Fruit fly (Drosophila melanogaster) whole organism, embryonic: ENCODE measurements around the gene CG18130.
A peak's percentile ranks its signal among the peaks of the same experiment; 100 is the strongest.

ENCODE experiments used
- ATbp ChIP-seq: fragments of 200-800 bp; sonication (Bioruptor generic); optimal IDR thresholded peaks from 2 replicates; lab custom pipeline; 2017; ENCODE audit warnings: missing biosample characterization, mild to moderate bottlenecking, missing genetic modification characterization, missing genetic modification reagents
- Adf1 ChIP-seq: fragments of 200-800 bp; sonication (Bioruptor generic); IDR thresholded peaks from 2 replicates; pipeline ENCODE4 v1.3.6; 2022; ENCODE audit warnings: missing biosample characterization, missing genetic modification characterization
- Awh ChIP-seq: fragments of 200-800 bp; sonication (Bioruptor generic); IDR thresholded peaks from 2 replicates; pipeline ENCODE4, ENCODE4 v1.3.6; 2022; ENCODE audit warnings: missing biosample characterization, missing genetic modification characterization
- B-H1 ChIP-seq: fragments of 200-800 bp; sonication (Bioruptor generic); IDR thresholded peaks from 3 replicates; pipeline ENCODE4 v1.3.6; 2022; ENCODE audit warnings: missing biosample characterization, missing genetic modification characterization
- CG11085 ChIP-seq: fragments of 200-800 bp; sonication (Bioruptor generic); IDR thresholded peaks from 2 replicates; pipeline ENCODE4 v1.3.6; 2022; ENCODE audit warnings: missing biosample characterization, missing genetic modification characterization
- CG11723 ChIP-seq: fragments of 200-800 bp; sonication (Bioruptor generic); optimal IDR thresholded peaks from 2 replicates; lab custom pipeline; 2017; ENCODE audit warnings: missing biosample characterization, mild to moderate bottlenecking, missing genetic modification characterization
- CG14014 ChIP-seq: fragments of 200-800 bp; sonication (Bioruptor generic); IDR thresholded peaks from 2 replicates; pipeline ENCODE4 v1.3.6; 2022; ENCODE audit warnings: missing biosample characterization, missing genetic modification characterization
- CG17912 ChIP-seq: fragments of 200-800 bp; sonication (Bioruptor generic); optimal IDR thresholded peaks from 2 replicates; lab custom pipeline; 2018; ENCODE audit warnings: missing biosample characterization, mild to moderate bottlenecking, missing genetic modification characterization
- CG2116 ChIP-seq: fragments of 200-800 bp; sonication (Bioruptor generic); optimal IDR thresholded peaks from 3 replicates; lab custom pipeline; 2018; ENCODE audit warnings: missing biosample characterization, mild to moderate bottlenecking, missing genetic modification characterization
- CG2129 ChIP-seq: fragments of 200-800 bp; sonication (Bioruptor generic); IDR thresholded peaks from 2 replicates; pipeline ENCODE4 v1.3.6; 2022; ENCODE audit warnings: missing biosample characterization, missing genetic modification characterization; ENCODE audit not compliant: partially characterized antibody
- CG34376 ChIP-seq: fragments of 200-800 bp; sonication (Bioruptor generic); optimal IDR thresholded peaks from 2 replicates; lab custom pipeline; 2018; ENCODE audit warnings: missing biosample characterization, mild to moderate bottlenecking, missing genetic modification characterization
- CG3995 ChIP-seq: fragments of 200-800 bp; sonication (Bioruptor generic); optimal IDR thresholded peaks from 3 replicates; lab custom pipeline; 2016; ENCODE audit warnings: missing biosample characterization, missing genetic modification characterization
- CG4360 ChIP-seq: fragments of 200-800 bp; sonication (Bioruptor generic); IDR thresholded peaks from 2 replicates; pipeline ENCODE4 v1.3.6; 2022; ENCODE audit warnings: missing biosample characterization, missing genetic modification characterization
- CG4617 ChIP-seq: fragments of 200-800 bp; sonication (Bioruptor generic); optimal IDR thresholded peaks from 3 replicates; lab custom pipeline; 2016; ENCODE audit warnings: missing biosample characterization, missing genetic modification characterization, borderline replicate concordance
- CG7372 ChIP-seq: fragments of 200-800 bp; sonication (Bioruptor generic); IDR thresholded peaks from 2 replicates; pipeline ENCODE4 v1.3.6; 2022; ENCODE audit warnings: missing biosample characterization, missing genetic modification characterization
- CG8290 ChIP-seq, 3 experiments: fragments of 200-800 bp; sonication (Bioruptor generic); optimal IDR thresholded peaks; 2 replicates each; lab custom pipeline; 2016 to 2019; ENCODE audit warnings: missing biosample characterization in 3 of 3, missing genetic modification characterization in 3 of 3, mild to moderate bottlenecking in 2 of 3, moderate library complexity in 1 of 3
- CG9437 ChIP-seq: fragments of 200-800 bp; sonication (Bioruptor generic); optimal IDR thresholded peaks from 2 replicates; lab custom pipeline; 2018; ENCODE audit warnings: missing biosample characterization, mild to moderate bottlenecking, missing genetic modification characterization
- CG9727 ChIP-seq: fragments of 200-800 bp; sonication (Bioruptor generic); optimal IDR thresholded peaks from 3 replicates; lab custom pipeline; 2017; ENCODE audit warnings: missing biosample characterization, mild to moderate bottlenecking, missing genetic modification characterization
- CG9932 ChIP-seq: fragments of 200-800 bp; sonication (Bioruptor generic); IDR thresholded peaks from 2 replicates; pipeline ENCODE4 v1.3.6; 2022; ENCODE audit warnings: missing biosample characterization, missing genetic modification characterization
- Dref ChIP-seq: fragments of 200-800 bp; sonication (Bioruptor generic); IDR thresholded peaks from 2 replicates; pipeline ENCODE4 v1.3.6; 2022; ENCODE audit warnings: missing biosample characterization, missing genetic modification characterization
- E2f1 ChIP-seq: fragments of 200-800 bp; sonication (Bioruptor generic); IDR thresholded peaks from 2 replicates; pipeline ENCODE4 v1.3.6; 2022; ENCODE audit warnings: missing biosample characterization, missing genetic modification characterization
- MESR4 ChIP-seq: fragments of 200-800 bp; sonication (Bioruptor generic); optimal IDR thresholded peaks from 2 replicates; lab custom pipeline; 2018; ENCODE audit warnings: missing biosample characterization, mild to moderate bottlenecking, missing genetic modification characterization, moderate library complexity
- Mad ChIP-seq: fragments of 200-800 bp; sonication (Bioruptor generic); optimal IDR thresholded peaks from 2 replicates; lab custom pipeline; 2016; ENCODE audit warnings: missing biosample characterization, missing genetic modification characterization
- Myb ChIP-seq: fragments of 200-800 bp; sonication (Bioruptor generic); optimal IDR thresholded peaks from 2 replicates; lab custom pipeline; 2016; ENCODE audit warnings: missing biosample characterization, missing genetic modification characterization
- YL-1 ChIP-seq: fragments of 200-800 bp; sonication (Bioruptor generic); optimal IDR thresholded peaks from 3 replicates; lab custom pipeline; 2017; ENCODE audit warnings: missing biosample characterization, mild to moderate bottlenecking, missing genetic modification characterization
- ato ChIP-seq: fragments of 200-800 bp; sonication (Bioruptor generic); IDR thresholded peaks from 2 replicates; pipeline ENCODE4 v1.3.6; 2022; ENCODE audit warnings: missing biosample characterization, missing genetic modification characterization; ENCODE audit not compliant: partially characterized antibody
- cg ChIP-seq: fragments of 200-800 bp; sonication (Bioruptor generic); optimal IDR thresholded peaks from 3 replicates; lab custom pipeline; 2019; ENCODE audit warnings: missing biosample characterization, mild to moderate bottlenecking, missing genetic modification characterization, moderate library complexity
- chinmo ChIP-seq: fragments of 200-800 bp; sonication (Bioruptor generic); IDR thresholded peaks from 4 replicates; pipeline ENCODE4 v1.3.6; 2022; ENCODE audit warnings: missing biosample characterization, missing genetic modification characterization; ENCODE audit not compliant: partially characterized antibody
- cwo ChIP-seq: fragments of 200-800 bp; sonication (Bioruptor generic); optimal IDR thresholded peaks from 3 replicates; lab custom pipeline; 2017; ENCODE audit warnings: missing biosample characterization, missing genetic modification characterization, mild to moderate bottlenecking, moderate library complexity, missing genetic modification reagents
- disco-r ChIP-seq: fragments of 200-800 bp; sonication (Bioruptor generic); optimal IDR thresholded peaks from 2 replicates; lab custom pipeline; 2016; ENCODE audit warnings: missing biosample characterization, missing genetic modification characterization
- grau ChIP-seq: fragments of 200-800 bp; optimal IDR thresholded peaks from 3 replicates; lab custom pipeline; 2019; ENCODE audit warnings: missing biosample characterization, mild to moderate bottlenecking, missing genetic modification characterization, moderate library complexity
- hbn ChIP-seq: fragments of 200-800 bp; sonication (Bioruptor generic); IDR thresholded peaks from 2 replicates; pipeline ENCODE4 v1.3.6; 2022; ENCODE audit warnings: missing biosample characterization, missing genetic modification characterization; ENCODE audit not compliant: partially characterized antibody
- inv ChIP-seq: fragments of 200-800 bp; sonication (Bioruptor generic); IDR thresholded peaks from 2 replicates; pipeline ENCODE4 v1.3.6; 2022; ENCODE audit warnings: missing biosample characterization, missing genetic modification characterization; ENCODE audit not compliant: partially characterized antibody
- mam ChIP-seq: fragments of 200-800 bp; sonication (Bioruptor generic); optimal IDR thresholded peaks from 3 replicates; lab custom pipeline; 2016; ENCODE audit warnings: missing biosample characterization, missing genetic modification characterization
- mirr ChIP-seq: fragments of 200-800 bp; sonication (Bioruptor generic); optimal IDR thresholded peaks from 3 replicates; lab custom pipeline; 2018; ENCODE audit warnings: missing biosample characterization, mild to moderate bottlenecking, missing genetic modification characterization
- mld ChIP-seq: fragments of 200-800 bp; sonication (Bioruptor generic); IDR thresholded peaks from 3 replicates; pipeline ENCODE4 v1.3.6; 2022; ENCODE audit warnings: missing biosample characterization, missing genetic modification characterization; ENCODE audit not compliant: partially characterized antibody
- nmo ChIP-seq: fragments of 200-800 bp; sonication (Bioruptor generic); optimal IDR thresholded peaks from 2 replicates; lab custom pipeline; 2018; ENCODE audit warnings: missing biosample characterization, mild to moderate bottlenecking, missing genetic modification characterization, moderate library complexity
- oc ChIP-seq: fragments of 200-800 bp; sonication (Bioruptor generic); optimal IDR thresholded peaks from 2 replicates; lab custom pipeline; 2018; ENCODE audit warnings: missing biosample characterization, mild to moderate bottlenecking, missing genetic modification characterization, moderate library complexity
- salm ChIP-seq: fragments of 200-800 bp; sonication (Bioruptor generic); optimal IDR thresholded peaks from 2 replicates; lab custom pipeline; 2018; ENCODE audit warnings: missing biosample characterization, mild to moderate bottlenecking, missing genetic modification characterization
- slbo ChIP-seq: fragments of 200-800 bp; sonication (Bioruptor generic); IDR thresholded peaks from 2 replicates; pipeline ENCODE4 v1.3.6; 2022; ENCODE audit warnings: missing biosample characterization, missing genetic modification characterization
- sob ChIP-seq: fragments of 200-800 bp; sonication (Bioruptor generic); IDR thresholded peaks from 2 replicates; pipeline ENCODE4 v1.3.6; 2022; ENCODE audit warnings: missing biosample characterization, missing genetic modification characterization
- sqz ChIP-seq: fragments of 200-800 bp; sonication (Bioruptor generic); optimal IDR thresholded peaks from 3 replicates; lab custom pipeline; 2018; ENCODE audit warnings: missing biosample characterization, mild to moderate bottlenecking, missing genetic modification characterization
- sug ChIP-seq: fragments of 200-800 bp; optimal IDR thresholded peaks from 2 replicates; lab custom pipeline; 2019; ENCODE audit warnings: missing biosample characterization, mild to moderate bottlenecking, missing genetic modification characterization, moderate library complexity
- tio ChIP-seq: fragments of 200-800 bp; sonication (Bioruptor generic); optimal IDR thresholded peaks from 2 replicates; lab custom pipeline; 2017; ENCODE audit warnings: missing biosample characterization, missing genetic modification characterization, inconsistent platforms
- usp ChIP-seq: fragments of >200 bp; optimal IDR thresholded peaks from 2 replicates; lab custom pipeline; 2017; ENCODE audit warnings: missing biosample characterization, missing genetic modification characterization
- vnd ChIP-seq: fragments of 200-800 bp; sonication (Bioruptor generic); IDR thresholded peaks from 3 replicates; pipeline ENCODE4 v1.3.6; 2022; ENCODE audit warnings: missing biosample characterization, missing genetic modification characterization; ENCODE audit not compliant: partially characterized antibody
- wor ChIP-seq: fragments of 200-800 bp; sonication (Bioruptor generic); IDR thresholded peaks from 2 replicates; pipeline ENCODE4 v1.3.6; 2022; ENCODE audit warnings: missing biosample characterization, missing genetic modification characterization
- zen2 ChIP-seq: fragments of 200-800 bp; sonication (Bioruptor generic); IDR thresholded peaks from 3 replicates; pipeline ENCODE4 v1.3.6; 2022; ENCODE audit warnings: missing biosample characterization, missing genetic modification characterization; ENCODE audit not compliant: partially characterized antibody

CG18130 gene

DNA sequence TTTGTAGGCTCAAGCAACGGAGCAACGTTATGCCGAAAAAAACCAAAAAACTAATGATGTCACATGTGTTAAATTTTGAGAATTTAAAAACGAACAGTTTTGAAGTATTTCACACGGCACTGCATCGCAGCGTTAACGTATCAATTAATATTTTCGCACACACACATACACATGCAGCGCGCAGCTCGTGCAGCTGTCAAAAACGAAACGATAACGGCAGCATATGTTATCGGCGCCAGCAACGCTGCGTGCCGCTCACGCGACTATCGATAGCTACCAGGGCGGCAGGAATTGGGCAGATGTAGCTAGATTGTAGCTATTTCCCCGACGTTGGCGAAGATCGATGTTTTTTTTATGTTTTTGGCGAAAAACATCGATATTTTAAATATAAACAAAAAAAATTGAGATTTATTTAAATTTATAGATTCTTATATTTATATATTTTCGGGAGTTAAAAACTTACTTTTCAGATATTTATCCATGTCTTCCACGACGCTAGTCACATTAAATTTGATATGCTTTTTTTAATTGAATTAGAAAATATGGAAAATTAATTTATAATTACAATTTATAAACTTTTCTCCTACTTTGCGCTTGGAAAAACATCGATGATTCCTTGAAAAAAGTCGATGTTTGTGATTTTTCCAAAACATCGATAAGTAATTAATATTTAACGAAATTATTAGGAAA is 36.4 kb upstream of the CG18130 start, which contains the start of gene Usp7 (continued):
- peak; percentile 89 for TF ChIP-seq ato (GFP tag; lab: Robert Waterston, UW)
- peak; percentile 50 for TF ChIP-seq sob
- TF ChIP-seq CG2116 (GFP tag; lab: Kevin White, UChicago), result peak; percentile 96
- TF ChIP-seq CG3995 (GFP tag; lab: Kevin White, UChicago), result no peak
- TF ChIP-seq E2f1 (GFP tag; lab: Robert Waterston, UW), result no peak
- TF ChIP-seq zen2 (GFP tag; lab: Robert Waterston, UW), result peak; percentile 81
- TF ChIP-seq disco-r (GFP tag; lab: Kevin White, UChicago), result no peak
- TF ChIP-seq cg (GFP tag; lab: Kevin White, UChicago), result peak; percentile 89
- no peak for TF ChIP-seq salm (tag; lab: Kevin White, UChicago)
- peak; percentile 69 for TF ChIP-seq CG17912 (GFP tag; lab: Kevin White, UChicago)
- peak; percentile 68 for TF ChIP-seq CG9932 (GFP tag; lab: Robert Waterston, UW)
- peak; percentile 45; the same call in 1 of the 2 replicates for TF ChIP-seq CG11085
- TF ChIP-seq CG8290 (GFP tag; optimal IDR thresholded peaks at IDR 0.05; lab: Kevin White, UChicago), result peak; percentile 83
- TF ChIP-seq CG8290 (tag; optimal IDR thresholded peaks at IDR 0.05; lab: Kevin White, UChicago), result no peak
- TF ChIP-seq Dref, result peak; percentile 98
- no peak for TF ChIP-seq B-H1 (GFP tag; lab: Robert Waterston, UW)
- peak; percentile 83 for TF ChIP-seq CG2129 (GFP tag; lab: Robert Waterston, UW)
- no peak for TF ChIP-seq tio (GFP tag; lab: Kevin White, UChicago)
- TF ChIP-seq Awh, result no peak
- TF ChIP-seq sqz (GFP tag; lab: Kevin White, UChicago), result peak; percentile 11
- peak; percentile 35; the same call in 1 of the 2 replicates for TF ChIP-seq CG4360 (GFP tag; lab: Robert Waterston, UW)
- peak; percentile 12 for TF ChIP-seq mam (GFP tag; lab: Kevin White, UChicago)
- TF ChIP-seq grau (tag; lab: Kevin White, UChicago), result peak; percentile 19
- 0 out of 2 replicates have a peak, but pooled peaks have one; percentile 17 for TF ChIP-seq CG7372
- peak; percentile 95 for TF ChIP-seq inv (GFP tag; lab: Robert Waterston, UW)
- TF ChIP-seq mirr (GFP tag; lab: Kevin White, UChicago), result no peak
- TF ChIP-seq vnd, result peak; percentile 91
- TF ChIP-seq hbn (GFP tag; lab: Robert Waterston, UW), result peak; percentile 91
- TF ChIP-seq ATbp (GFP tag; lab: Kevin White, UChicago), result no peak
- 0 out of 2 replicates have a peak, but pooled peaks have one; percentile 11 for TF ChIP-seq CG14014 (GFP tag; lab: Robert Waterston, UW)
- peak; percentile 97 for TF ChIP-seq chinmo (GFP tag; lab: Robert Waterston, UW)
- TF ChIP-seq CG4617 (GFP tag; lab: Kevin White, UChicago), result peak; percentile 26
- peak; percentile 13 for TF ChIP-seq sug (tag; lab: Kevin White, UChicago)
- no peak for TF ChIP-seq usp
- TF ChIP-seq oc, result no peak
- peak; percentile 39 for TF ChIP-seq CG34376 (GFP tag; lab: Kevin White, UChicago)
- peak; percentile 26 for TF ChIP-seq Myb
- peak; percentile 21 for TF ChIP-seq Mad (GFP tag; lab: Kevin White, UChicago)
- peak; percentile 78 for TF ChIP-seq Adf1 (GFP tag; lab: Robert Waterston, UW)
- no peak for TF ChIP-seq wor
- peak; percentile 54 for TF ChIP-seq slbo
- peak; percentile 15 for TF ChIP-seq CG11723 (GFP tag; lab: Kevin White, UChicago)
- peak; percentile 73 for TF ChIP-seq YL-1 (GFP tag; lab: Kevin White, UChicago)
- peak; percentile 9 for TF ChIP-seq CG9727 (GFP tag; lab: Kevin White, UChicago)
- peak; percentile 61 for TF ChIP-seq nmo (GFP tag; lab: Kevin White, UChicago)
- peak; percentile 30 for TF ChIP-seq CG9437 (GFP tag; lab: Kevin White, UChicago)
- TF ChIP-seq MESR4, result peak; percentile 60
- peak; percentile 92 for TF ChIP-seq mld (GFP tag; lab: Robert Waterston, UW)
- TF ChIP-seq cwo (GFP tag; lab: Kevin White, UChicago), result no peak
